Worm (Caenorhabditis elegans): Measurements from ENCODE around the gene unc-7.

- no peak for TF ChIP-seq ceh-82 (tag; optimal IDR thresholded peaks at IDR 0.05)
- TF ChIP-seq ztf-4 (tag; optimal IDR thresholded peaks at IDR 0.05), result no peak
- no peak for TF ChIP-seq lsy-2 (tag; optimal IDR thresholded peaks at IDR 0.05)
- no peak for TF ChIP-seq ceh-63 (GFP tag; optimal IDR thresholded peaks at IDR 0.05)
- no peak for TF ChIP-seq snu-23 (GFP tag; optimal IDR thresholded peaks at IDR 0.05)
- TF ChIP-seq nhr-76 (tag; optimal IDR thresholded peaks at IDR 0.05), result no peak
- TF ChIP-seq pax-3 (tag; optimal IDR thresholded peaks at IDR 0.05), result no peak
- no peak for TF ChIP-seq pag-3 (tag; optimal IDR thresholded peaks at IDR 0.05; ENCODE audit: borderline replicate concordance, insufficient read depth)
- TF ChIP-seq lin-35 (GFP tag; optimal IDR thresholded peaks at IDR 0.05), result no peak
- no peak for TF ChIP-seq ama-1 (optimal IDR thresholded peaks at IDR 0.05)
- TF ChIP-seq nhr-77 (tag; optimal IDR thresholded peaks at IDR 0.05), result no peak
Observed at ce11 chrX:15164108-15164507, 16.6 kb upstream of the unc-7 start, which contains the start of gene T10B10.9.
